4 worm cellular contexts compared by ENCODE assay signal in the genomic region with DNA sequence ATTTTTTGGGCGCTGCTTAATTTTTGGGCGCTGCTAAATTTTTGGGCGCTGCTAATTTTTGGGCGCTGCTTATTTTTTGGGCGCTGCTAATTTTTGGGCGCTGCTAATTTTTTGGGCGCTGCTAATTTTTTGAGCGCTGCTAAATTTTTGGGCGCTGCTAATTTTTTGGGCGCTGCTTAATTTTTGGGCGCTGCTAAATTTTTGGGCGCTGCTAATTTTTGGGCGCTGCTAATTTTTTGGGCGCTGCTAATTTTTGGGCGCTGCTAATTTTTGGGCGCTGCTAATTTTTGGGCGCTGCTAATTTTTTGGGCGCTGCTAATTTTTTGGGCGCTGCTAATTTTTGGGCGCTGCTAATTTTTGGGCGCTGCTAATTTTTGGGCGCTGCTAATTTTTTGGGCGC.
A peak's percentile ranks its signal among the peaks of the same experiment; 100 is the strongest.
TF ChIP-seq lines count a peak whose summit lies in the region.

No protein-coding gene starts in this region.

TF ChIP-seq in whole organism, L4 larva, 104 proteins besides CTCF, POLR2A, EP300 and RAD21:
- TF ChIP-seq F26F4.8 (GFP tag; conservative IDR thresholded peaks at IDR 0.05; lab: Robert Waterston, UW) = 0 out of 2 replicates have a peak, but pooled peaks have one; percentile 36
- 0 out of 2 replicates have a peak, but pooled peaks have one; percentile 38 for TF ChIP-seq tra-1 (GFP tag; IDR thresholded peaks at IDR 0.05; lab: Robert Waterston, UW)
- TF ChIP-seq mxl-2 (GFP tag; conservative IDR thresholded peaks at IDR 0.05; lab: Robert Waterston, UW) = 0 out of 2 replicates have a peak, but pooled peaks have one; percentile 7

TF ChIP-seq in whole organism, early embryonic, 17 proteins besides CTCF, POLR2A, EP300 and RAD21:
- TF ChIP-seq pes-1 (GFP tag; IDR thresholded peaks at IDR 0.05; lab: Robert Waterston, UW) (peak; percentile 60), tbx-37 (GFP tag; conservative IDR thresholded peaks at IDR 0.05; lab: Robert Waterston, UW) (0 out of 2 replicates have a peak, but pooled peaks have one; percentile 16)

TF ChIP-seq in whole organism, midembryonic, 9 proteins besides CTCF, POLR2A, EP300 and RAD21:
- TF ChIP-seq tab-1 (GFP tag; IDR thresholded peaks at IDR 0.05; lab: Robert Waterston, UW) (peak; percentile 60; the same call in 1 of the 2 replicates), flt-1 (GFP tag; IDR thresholded peaks at IDR 0.05; lab: Robert Waterston, UW) (0 out of 2 replicates have a peak, but pooled peaks have one; percentile 15)

TF ChIP-seq in whole organism, young adult, 124 proteins besides CTCF, POLR2A, EP300 and RAD21:
- TF ChIP-seq madf-6 (GFP tag; IDR thresholded peaks at IDR 0.05; lab: Robert Waterston, UW) (0 out of 2 replicates have a peak, but pooled peaks have one; percentile 15), madf-3 (GFP tag; IDR thresholded peaks at IDR 0.05; lab: Robert Waterston, UW) (peak; percentile 8; the same call in 1 of the 2 replicates), let-526 (GFP tag; IDR thresholded peaks at IDR 0.05; lab: Robert Waterston, UW) (0 out of 2 replicates have a peak, but pooled peaks have one; percentile 17), K11D2.4 (GFP tag; IDR thresholded peaks at IDR 0.05; lab: Robert Waterston, UW) (0 out of 2 replicates have a peak, but pooled peaks have one; percentile 9), F33H1.4 (GFP tag; IDR thresholded peaks at IDR 0.05; lab: Robert Waterston, UW) (0 out of 2 replicates have a peak, but pooled peaks have one; percentile 22), lin-26 (GFP tag; IDR thresholded peaks at IDR 0.05; lab: Robert Waterston, UW) (0 out of 2 replicates have a peak, but pooled peaks have one; percentile 22), bed-1 (GFP tag; IDR thresholded peaks at IDR 0.05; lab: Robert Waterston, UW) (0 out of 2 replicates have a peak, but pooled peaks have one; percentile 25)
